Worm (Caenorhabditis elegans) whole organism, late embryonic: ENCODE results near the gene T02H6.9.

ENCODE experiments used
- C08G9.2 ChIP-seq: sonication (generic microtip); optimal IDR thresholded peaks from 2 replicates; lab custom pipeline; 2016; ENCODE audit warnings: mild to moderate bottlenecking, missing genetic modification characterization, moderate library complexity, missing compliant biosample characterization
- K09A11.1 ChIP-seq: sonication (generic microtip); optimal IDR thresholded peaks from 2 replicates; lab custom pipeline; 2017; ENCODE audit warnings: antibody characterized with exemption, mild to moderate bottlenecking, missing genetic modification characterization, missing compliant biosample characterization; ENCODE audit not compliant: insufficient read depth
- ceh-14 ChIP-seq: sonication (generic microtip); optimal IDR thresholded peaks from 2 replicates; lab custom pipeline; 2016; ENCODE audit warnings: missing genotype, missing genetic modification characterization, missing compliant biosample characterization
- ceh-18 ChIP-seq: sonication (generic microtip); optimal IDR thresholded peaks from 2 replicates; lab custom pipeline; 2016; ENCODE audit warnings: missing genetic modification characterization, missing compliant biosample characterization
- ceh-2 ChIP-seq: sonication (generic microtip); optimal IDR thresholded peaks from 2 replicates; lab custom pipeline; 2016; ENCODE audit warnings: missing genotype, missing genetic modification characterization, missing compliant biosample characterization
- ceh-22 ChIP-seq: sonication (generic microtip); optimal IDR thresholded peaks from 2 replicates; lab custom pipeline; 2017; ENCODE audit warnings: missing biosample characterization, missing genetic modification characterization
- ceh-24 ChIP-seq: sonication (generic microtip); optimal IDR thresholded peaks from 2 replicates; lab custom pipeline; 2016; ENCODE audit warnings: mild to moderate bottlenecking, missing genetic modification characterization, missing compliant biosample characterization
- ceh-30 ChIP-seq: fragments of 150-350 bp; optimal IDR thresholded peaks from 2 replicates; lab custom pipeline; 2014; ENCODE audit warnings: missing biosample characterization, missing genetic modification characterization
- ceh-31 ChIP-seq: sonication (generic microtip); optimal IDR thresholded peaks from 2 replicates; lab custom pipeline; 2016; ENCODE audit warnings: missing genetic modification characterization, missing compliant biosample characterization
- ceh-6 ChIP-seq: fragments of 200-800 bp; sonication (Bioruptor generic); optimal IDR thresholded peaks from 2 replicates; lab custom pipeline; 2018; ENCODE audit warnings: mild to moderate bottlenecking, missing genetic modification characterization, missing compliant biosample characterization
- ceh-9 ChIP-seq: sonication (generic microtip); optimal IDR thresholded peaks from 2 replicates; lab custom pipeline; 2016; ENCODE audit warnings: mild to moderate bottlenecking, missing genetic modification characterization, inconsistent platforms, missing compliant biosample characterization
- dve-1 ChIP-seq: sonication (generic microtip); optimal IDR thresholded peaks from 2 replicates; lab custom pipeline; 2017; ENCODE audit warnings: antibody characterized with exemption, mild to moderate bottlenecking, missing genetic modification characterization, missing compliant biosample characterization
- elt-4 ChIP-seq: sonication (generic microtip); optimal IDR thresholded peaks from 2 replicates; lab custom pipeline; 2016; ENCODE audit warnings: missing genetic modification characterization, missing compliant biosample characterization
- ets-4 ChIP-seq: sonication (generic microtip); optimal IDR thresholded peaks from 2 replicates; lab custom pipeline; 2016; ENCODE audit warnings: missing genetic modification characterization, missing compliant biosample characterization
- hlh-13 ChIP-seq: fragments of 200-800 bp; sonication (Bioruptor generic); optimal IDR thresholded peaks from 2 replicates; lab custom pipeline; 2018; ENCODE audit warnings: mild to moderate bottlenecking, missing genetic modification characterization, missing compliant biosample characterization
- madf-2 ChIP-seq: sonication (generic microtip); optimal IDR thresholded peaks from 2 replicates; lab custom pipeline; 2017; ENCODE audit warnings: missing genetic modification characterization, missing compliant biosample characterization
- mec-3 ChIP-seq: sonication (generic microtip); optimal IDR thresholded peaks from 2 replicates; lab custom pipeline; 2016; ENCODE audit warnings: borderline replicate concordance, missing genetic modification characterization, missing compliant biosample characterization
- nhr-11 ChIP-seq: fragments of 150-350 bp; optimal IDR thresholded peaks from 2 replicates; lab custom pipeline; 2014; ENCODE audit warnings: missing biosample characterization, missing genetic modification characterization
- npax-4 ChIP-seq: sonication (generic microtip); optimal IDR thresholded peaks from 2 replicates; lab custom pipeline; 2016; ENCODE audit warnings: missing genetic modification characterization, missing compliant biosample characterization
- odd-2 ChIP-seq: sonication (generic microtip); optimal IDR thresholded peaks from 2 replicates; lab custom pipeline; 2017; ENCODE audit warnings: antibody characterized with exemption, mild to moderate bottlenecking, missing genetic modification characterization, missing compliant biosample characterization
- pag-3 ChIP-seq: sonication (generic microtip); optimal IDR thresholded peaks from 2 replicates; lab custom pipeline; 2016; ENCODE audit warnings: missing compliant biosample characterization, missing genetic modification characterization, borderline replicate concordance
- pax-1 ChIP-seq: fragments of 150-350 bp; optimal IDR thresholded peaks from 2 replicates; lab custom pipeline; 2014; ENCODE audit warnings: missing biosample characterization, missing genetic modification characterization
- pha-2 ChIP-seq: sonication (generic microtip); optimal IDR thresholded peaks from 2 replicates; lab custom pipeline; 2017; ENCODE audit warnings: mild to moderate bottlenecking, missing genetic modification characterization, missing compliant biosample characterization
- pha-4 ChIP-seq: fragments of 150-350 bp; optimal IDR thresholded peaks from 2 replicates; lab custom pipeline; 2018; ENCODE audit warnings: missing biosample characterization, missing genetic modification reagents, missing genetic modification characterization
- rnt-1 ChIP-seq: sonication (generic microtip); optimal IDR thresholded peaks from 2 replicates; lab custom pipeline; 2016; ENCODE audit warnings: missing genetic modification characterization, missing compliant biosample characterization
- sdc-2 ChIP-seq: sonication (generic microtip); optimal IDR thresholded peaks from 2 replicates; lab custom pipeline; 2016; ENCODE audit warnings: missing genotype, missing genetic modification characterization, missing compliant biosample characterization
- sox-4 ChIP-seq: sonication (generic microtip); optimal IDR thresholded peaks from 2 replicates; lab custom pipeline; 2017; ENCODE audit warnings: mild to moderate bottlenecking, missing genetic modification characterization, inconsistent platforms, missing compliant biosample characterization
- ttx-3 ChIP-seq: sonication (generic microtip); optimal IDR thresholded peaks from 2 replicates; lab custom pipeline; 2016; ENCODE audit warnings: missing genetic modification reagents, missing genetic modification characterization, missing compliant biosample characterization
- unc-3 ChIP-seq, 2 experiments: fragments of 200-800 bp in 1 of 2; sonication (Bioruptor generic) in 1 of 2; sonication (generic microtip) in 1 of 2; conservative IDR thresholded peaks in 1 of 2; optimal IDR thresholded peaks in 1 of 2; 2 replicates each; pipeline versions ENCODE4 v1.3.6 to Lab custom; 2016 to 2022; ENCODE audit warnings: missing compliant biosample characterization in 2 of 2, missing genetic modification characterization in 2 of 2, missing genetic modification reagents in 1 of 2
- unc-42 ChIP-seq: sonication (generic microtip); optimal IDR thresholded peaks from 2 replicates; lab custom pipeline; 2016; ENCODE audit warnings: missing genotype, missing genetic modification characterization, missing compliant biosample characterization
- unc-55 ChIP-seq: sonication (generic microtip); optimal IDR thresholded peaks from 2 replicates; lab custom pipeline; 2017; ENCODE audit warnings: missing biosample characterization, missing genetic modification reagents, missing genetic modification characterization
- unc-86 ChIP-seq: sonication (generic microtip); optimal IDR thresholded peaks from 2 replicates; lab custom pipeline; 2016; ENCODE audit warnings: missing genetic modification characterization, missing compliant biosample characterization
- ztf-16 ChIP-seq: sonication (generic microtip); optimal IDR thresholded peaks from 2 replicates; lab custom pipeline; 2017; ENCODE audit warnings: missing genetic modification characterization, missing compliant biosample characterization

T02H6.9 gene

DNA sequence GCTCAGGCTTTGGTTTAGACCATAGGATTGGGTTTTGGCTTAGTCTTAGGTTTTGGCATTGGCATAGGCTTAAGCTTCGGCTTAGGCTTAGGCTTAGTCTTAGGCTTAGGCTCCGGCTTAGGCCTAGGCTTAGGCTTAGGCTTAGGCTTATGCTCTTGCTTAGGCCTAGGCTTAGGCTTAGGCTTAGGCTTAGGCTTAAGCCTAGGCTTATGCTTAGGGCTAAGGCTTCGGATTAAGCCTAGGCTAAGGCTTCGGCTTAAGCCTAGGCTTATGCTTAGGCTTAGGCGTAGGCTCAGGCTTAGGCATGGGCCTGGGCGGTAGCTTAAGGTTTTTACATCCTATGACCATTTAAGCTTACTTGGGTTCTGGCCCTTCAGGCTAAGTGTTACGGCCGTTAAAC is 27.4 kb upstream of the T02H6.9 start:
- TF ChIP-seq ceh-2 (tag; lab: Kevin White, UChicago) (no peak), mec-3 (tag; lab: Kevin White, UChicago) (peak; percentile 24), dve-1 (tag; lab: Kevin White, UChicago) (peak; percentile 79), nhr-11 (tag; lab: Kevin White, UChicago) (no peak), K09A11.1 (tag; lab: Kevin White, UChicago) (no peak)

DNA sequence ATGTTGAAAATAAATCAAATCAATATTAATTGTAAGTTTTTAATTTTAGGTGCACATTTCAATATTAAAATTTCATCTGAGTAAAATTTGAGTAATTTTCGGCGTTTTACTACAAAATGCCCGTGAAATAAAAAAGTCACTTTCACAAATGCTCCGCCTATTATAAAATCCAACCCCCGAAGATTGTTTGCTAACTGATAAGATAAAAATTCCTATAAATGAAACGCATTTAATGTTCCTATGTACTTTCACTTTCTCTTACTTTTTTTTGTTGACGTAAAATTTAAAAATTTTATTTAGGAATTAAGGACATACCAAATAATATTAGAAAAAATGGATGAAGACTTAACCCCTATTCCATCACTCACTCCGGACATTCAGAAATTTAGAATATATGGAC is 20.3 kb upstream of the T02H6.9 start, which contains the start of gene sdz-24:
TSS of gene sdz-24 (plus strand) at position 301 of the 400 bp plus-strand sequence.
- TF ChIP-seq unc-42 (tag; lab: Kevin White, UChicago), result no peak
- no peak for TF ChIP-seq elt-4 (tag; lab: Kevin White, UChicago)
- no peak for TF ChIP-seq pax-1 (tag; lab: Kevin White, UChicago)
- TF ChIP-seq ceh-6 (GFP tag; lab: Kevin White, UChicago), result no peak
- TF ChIP-seq unc-55 (GFP tag; lab: Kevin White, UChicago), result no peak
- no peak for TF ChIP-seq hlh-13 (GFP tag; lab: Kevin White, UChicago)
- TF ChIP-seq npax-4, result no peak
- TF ChIP-seq ceh-9 (tag; lab: Kevin White, UChicago), result no peak
- TF ChIP-seq pag-3, result no peak
- no peak for TF ChIP-seq sox-4 (tag; lab: Kevin White, UChicago)
- no peak for TF ChIP-seq dve-1 (tag; lab: Kevin White, UChicago)
- no peak for TF ChIP-seq rnt-1 (tag; lab: Kevin White, UChicago)
- TF ChIP-seq ceh-24 (tag; lab: Kevin White, UChicago), result no peak
- TF ChIP-seq ttx-3, result no peak
- no peak for TF ChIP-seq ztf-16 (tag; lab: Kevin White, UChicago)
- no peak for TF ChIP-seq ceh-18 (tag; lab: Kevin White, UChicago)
- no peak for TF ChIP-seq unc-3 (GFP tag; conservative IDR thresholded peaks at IDR 0.05; lab: Robert Waterston, UW)
- no peak for TF ChIP-seq unc-3 (tag; optimal IDR thresholded peaks at IDR 0.05; lab: Kevin White, UChicago)
- no peak for TF ChIP-seq ceh-14
- TF ChIP-seq ets-4 (tag; lab: Kevin White, UChicago), result no peak
- TF ChIP-seq pha-4 (tag; lab: Kevin White, UChicago), result no peak

DNA sequence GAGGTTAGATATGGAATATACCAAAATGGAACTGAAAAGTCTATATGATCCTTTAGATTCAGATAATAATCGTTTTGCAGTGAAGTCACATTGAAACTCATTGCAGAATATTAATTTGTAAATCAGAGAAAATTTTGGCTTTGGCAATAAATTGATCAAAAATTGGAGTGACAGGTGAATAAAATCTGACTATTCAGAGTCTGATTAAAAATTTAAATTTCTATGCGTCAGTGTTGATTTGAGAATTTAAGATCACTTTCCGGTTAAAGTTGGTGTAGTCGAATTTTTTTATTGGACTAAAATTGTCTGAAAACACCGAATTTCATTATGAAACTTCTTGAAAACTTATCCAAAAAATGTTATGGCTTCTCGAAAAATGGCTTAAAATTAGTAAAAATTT is 17.0 kb upstream of the T02H6.9 start, which contains the start of gene sri-45:
TSS of gene sri-45 (minus strand) at position 101 of the 400 bp plus-strand sequence.
- no peak for TF ChIP-seq ceh-30 (tag; lab: Kevin White, UChicago)
- no peak for TF ChIP-seq ceh-22 (tag; lab: Kevin White, UChicago)
- TF ChIP-seq ets-4 (tag; lab: Kevin White, UChicago), result no peak
- TF ChIP-seq C08G9.2 (tag; lab: Kevin White, UChicago), result no peak
- TF ChIP-seq npax-4, result no peak
- TF ChIP-seq ceh-14, result no peak
- no peak for TF ChIP-seq elt-4 (tag; lab: Kevin White, UChicago)
- TF ChIP-seq odd-2 (tag; lab: Kevin White, UChicago), result no peak
- TF ChIP-seq, all 69 proteins: peak for 0

DNA sequence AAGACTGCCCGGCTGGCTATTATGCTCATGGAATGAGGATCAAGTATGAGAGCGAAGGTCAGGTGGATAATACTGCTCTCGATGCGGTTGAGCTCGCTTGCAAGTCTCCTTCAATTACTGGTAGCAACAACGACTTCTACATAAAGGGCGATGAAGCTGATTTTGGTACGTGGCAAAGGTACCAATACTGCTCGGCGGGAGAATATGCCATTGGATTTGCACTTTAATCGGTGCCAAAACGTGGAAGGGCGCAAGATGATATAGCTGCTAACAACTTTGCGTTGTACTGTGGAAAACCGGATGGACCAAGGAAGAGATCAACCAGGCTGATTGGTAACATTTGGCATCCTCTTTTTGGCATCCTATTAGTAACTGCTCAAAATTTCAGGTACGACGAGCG is 10.8 kb upstream of the T02H6.9 start:
- TF ChIP-seq sdc-2 (tag; lab: Kevin White, UChicago) (no peak), K09A11.1 (tag; lab: Kevin White, UChicago) (no peak), madf-2 (tag; lab: Kevin White, UChicago) (no peak), sox-4 (tag; lab: Kevin White, UChicago) (no peak), ceh-6 (GFP tag; lab: Kevin White, UChicago) (no peak), mec-3 (tag; lab: Kevin White, UChicago) (no peak), pha-2 (tag; lab: Kevin White, UChicago) (no peak), C08G9.2 (tag; lab: Kevin White, UChicago) (no peak), unc-86 (tag; lab: Kevin White, UChicago) (no peak), ceh-14 (no peak), ceh-31 (tag; lab: Kevin White, UChicago) (no peak), elt-4 (tag; lab: Kevin White, UChicago) (no peak)
